Worm (Caenorhabditis elegans) whole organism, L3 larva: ENCODE measurements around the gene C17H12.10.

Experiments
- ceh-28 ChIP-seq: fragments of 150-350 bp; optimal IDR thresholded peaks from 2 replicates; lab custom pipeline; 2014; ENCODE audit warnings: missing biosample characterization, missing genetic modification reagents, missing genetic modification characterization
- eor-1 ChIP-seq, 2 experiments: fragments of 150-350 bp; optimal IDR thresholded peaks; 2 replicates each; lab custom pipeline; 2014 to 2018; ENCODE audit warnings: missing biosample characterization in 2 of 2, missing genetic modification characterization in 2 of 2
- nhr-11 ChIP-seq: fragments of 150-350 bp; optimal IDR thresholded peaks from 2 replicates; lab custom pipeline; 2014; ENCODE audit warnings: missing biosample characterization, missing genetic modification characterization
- pha-4 ChIP-seq: fragments of 150-350 bp; optimal IDR thresholded peaks from 2 replicates; lab custom pipeline; 2014; ENCODE audit warnings: missing biosample characterization, missing genetic modification reagents, missing genetic modification characterization
- skn-1 ChIP-seq: fragments of 150-350 bp; optimal IDR thresholded peaks from 2 replicates; lab custom pipeline; 2014; ENCODE audit warnings: missing biosample characterization, missing genetic modification characterization

ce11 chrIV:6832194-6832593 is 25.6 kb downstream of the C17H12.10 start:
- TF ChIP-seq ceh-28 (no peak), eor-1 (tag; optimal IDR thresholded peaks at IDR 0.05; lab: Kevin White, UChicago) (no peak), nhr-11 (tag; lab: Kevin White, UChicago) (no peak), pha-4 (tag; lab: Kevin White, UChicago) (no peak), skn-1 (tag; lab: Kevin White, UChicago) (no peak)
